Worm (Caenorhabditis elegans) whole organism, midembryonic: ENCODE results near the gene F35C11.7.

Experiments used
- klf-2 ChIP-seq: fragments of 200-800 bp; sonication (Bioruptor generic); conservative IDR thresholded peaks from 2 replicates; pipeline ENCODE4 v1.3.6; 2022; ENCODE audit warnings: missing genetic modification reagents, missing genetic modification characterization, missing compliant biosample characterization
- ref-1 ChIP-seq: fragments of 200-800 bp; sonication (Bioruptor generic); conservative IDR thresholded peaks from 2 replicates; pipeline ENCODE4 v1.3.6; 2022; ENCODE audit warnings: missing genetic modification reagents, missing genetic modification characterization, missing compliant biosample characterization
- tab-1 ChIP-seq: fragments of 200-800 bp; sonication (Bioruptor generic); IDR thresholded peaks from 2 replicates; pipeline ENCODE4 v1.3.6; 2022; ENCODE audit warnings: missing genetic modification characterization, missing compliant biosample characterization
- ztf-23 ChIP-seq: fragments of 200-800 bp; sonication (Bioruptor generic); IDR thresholded peaks from 2 replicates; pipeline ENCODE4 v1.3.6; 2022; ENCODE audit warnings: missing genetic modification reagents, missing genetic modification characterization, missing compliant biosample characterization
- ztf-29 ChIP-seq: fragments of 200-800 bp; sonication (Bioruptor generic); IDR thresholded peaks from 2 replicates; pipeline ENCODE4 v1.3.6; 2022; ENCODE audit warnings: missing genetic modification reagents, missing genetic modification characterization, missing compliant biosample characterization

DNA sequence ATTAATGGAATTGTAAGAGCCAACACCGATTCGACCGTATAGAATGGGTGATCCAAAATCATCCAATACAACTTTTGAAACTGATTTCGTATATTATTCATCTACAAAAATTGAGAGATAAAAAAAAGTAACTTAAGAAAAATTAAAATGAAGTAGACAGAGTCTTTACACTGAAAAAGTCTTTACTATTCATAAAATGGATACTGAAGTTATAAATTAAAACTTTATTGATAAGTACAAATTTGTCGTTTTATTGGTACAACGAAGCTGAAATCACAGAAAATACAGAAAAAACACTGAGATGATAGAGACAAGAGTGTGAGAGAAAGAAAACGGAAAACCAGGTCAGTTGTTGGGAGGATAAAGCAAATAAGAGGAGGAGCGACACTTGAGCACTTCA, 41.7 kb upstream of the F35C11.7 start, which contains the start of gene M110.10:
- TF ChIP-seq tab-1 (GFP tag; lab: Robert Waterston, UW) (no peak), ref-1 (GFP tag; lab: Robert Waterston, UW) (no peak), ztf-23 (GFP tag; lab: Robert Waterston, UW) (no peak), klf-2 (no peak), ztf-29 (GFP tag; lab: Robert Waterston, UW) (no peak)
